Fruit fly (Drosophila melanogaster): ENCODE data around the gene nAChRalpha6.

DNA sequence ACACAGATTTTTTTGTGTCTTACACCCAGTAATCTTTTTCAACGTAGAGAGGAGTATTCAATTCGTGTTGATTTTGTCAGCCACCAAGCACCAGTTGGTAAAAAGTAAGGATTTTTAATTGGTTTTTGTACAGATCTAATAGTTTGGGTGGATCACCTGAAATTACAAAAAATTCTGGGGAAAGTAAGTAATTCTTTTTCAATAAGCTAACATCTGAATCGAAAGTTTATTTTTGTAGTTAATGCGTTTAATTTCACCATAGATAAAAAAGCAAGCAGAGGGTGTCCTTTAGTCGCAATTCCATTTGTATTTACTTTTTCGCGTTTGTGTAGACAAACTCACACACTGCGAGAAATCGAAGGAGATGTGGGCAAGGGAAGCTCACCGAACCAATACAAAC is 131.2 kb downstream of the nAChRalpha6 start:
- TF ChIP-seq CG33017 (tag; optimal IDR thresholded peaks at IDR 0.05) (no peak), CG12768 (GFP tag; optimal IDR thresholded peaks at IDR 0.05) (peak; percentile 50), CG7101 (tag; optimal IDR thresholded peaks at IDR 0.05) (no peak), Crg-1 (GFP tag; optimal IDR thresholded peaks at IDR 0.05) (no peak), Clk (GFP tag; optimal IDR thresholded peaks at IDR 0.05) (no peak), tj (GFP tag; optimal IDR thresholded peaks at IDR 0.05) (no peak), ovo (GFP tag; optimal IDR thresholded peaks at IDR 0.05) (no peak), CG7045 (GFP tag; optimal IDR thresholded peaks at IDR 0.05) (peak; percentile 63), Hr96 (GFP tag; optimal IDR thresholded peaks at IDR 0.05) (peak; percentile 32)

Measured in whole organism, adult.